Fruit fly (Drosophila melanogaster) whole organism, embryonic: ENCODE data around the gene CG43731.

ENCODE experiments used
- Adf1 ChIP-seq: fragments of 200-800 bp; sonication (Bioruptor generic); IDR thresholded peaks from 2 replicates; pipeline ENCODE4 v1.3.6; 2022; ENCODE audit warnings: missing biosample characterization, missing genetic modification characterization
- Atf-2 ChIP-seq: fragments of 200-800 bp; sonication (Bioruptor generic); optimal IDR thresholded peaks from 2 replicates; lab custom pipeline; 2016; ENCODE audit warnings: missing biosample characterization, missing genetic modification characterization
- Blimp-1 ChIP-seq: fragments of 200-800 bp; sonication (Bioruptor generic); optimal IDR thresholded peaks from 3 replicates; lab custom pipeline; 2018; ENCODE audit warnings: missing biosample characterization, missing genetic modification characterization, mild to moderate bottlenecking, moderate library complexity, missing genetic modification reagents
- Bteb2 ChIP-seq: fragments of 200-800 bp; sonication (Bioruptor generic); optimal IDR thresholded peaks from 2 replicates; lab custom pipeline; 2016; ENCODE audit warnings: missing biosample characterization, missing genetic modification characterization
- CG10654 ChIP-seq: fragments of 200-800 bp; sonication (Bioruptor generic); optimal IDR thresholded peaks from 2 replicates; lab custom pipeline; 2016; ENCODE audit warnings: missing biosample characterization, missing genetic modification characterization
- CG11723 ChIP-seq: fragments of 200-800 bp; sonication (Bioruptor generic); optimal IDR thresholded peaks from 2 replicates; lab custom pipeline; 2017; ENCODE audit warnings: missing biosample characterization, mild to moderate bottlenecking, missing genetic modification characterization
- CG12391 ChIP-seq: fragments of 200-800 bp; sonication (Bioruptor generic); optimal IDR thresholded peaks from 3 replicates; lab custom pipeline; 2018; ENCODE audit warnings: missing biosample characterization, mild to moderate bottlenecking, missing genetic modification characterization, moderate library complexity
- CG12942 ChIP-seq: fragments of 200-800 bp; sonication (Bioruptor generic); optimal IDR thresholded peaks from 3 replicates; lab custom pipeline; 2016; ENCODE audit warnings: missing biosample characterization, missing genetic modification characterization
- CG16815 ChIP-seq: fragments of 200-800 bp; sonication (Bioruptor generic); optimal IDR thresholded peaks from 3 replicates; lab custom pipeline; 2017; ENCODE audit warnings: missing biosample characterization, mild to moderate bottlenecking, missing genetic modification characterization
- CG16863 ChIP-seq: fragments of 200-800 bp; sonication (Bioruptor generic); optimal IDR thresholded peaks from 3 replicates; lab custom pipeline; 2016; ENCODE audit warnings: missing biosample characterization, missing genetic modification characterization
- CG17328 ChIP-seq: fragments of 200-800 bp; sonication (Bioruptor generic); IDR thresholded peaks from 2 replicates; pipeline ENCODE4 v1.3.6; 2022; ENCODE audit warnings: missing biosample characterization, missing genetic modification characterization
- CG18011 ChIP-seq: fragments of 200-800 bp; sonication (Bioruptor generic); optimal IDR thresholded peaks from 2 replicates; lab custom pipeline; 2017; ENCODE audit warnings: missing biosample characterization, missing genetic modification characterization, mild to moderate bottlenecking, moderate library complexity, missing genotype
- CG32767 ChIP-seq: fragments of 200-800 bp; sonication (Bioruptor generic); IDR thresholded peaks from 2 replicates; pipeline ENCODE4 v1.3.6; 2022; ENCODE audit warnings: missing biosample characterization, missing genetic modification characterization
- CG33213 ChIP-seq: fragments of 200-800 bp; sonication (Bioruptor generic); optimal IDR thresholded peaks from 3 replicates; lab custom pipeline; 2016; ENCODE audit warnings: missing biosample characterization, missing genetic modification characterization
- CG43689 ChIP-seq: fragments of 200-800 bp; sonication (Bioruptor generic); IDR thresholded peaks from 2 replicates; pipeline ENCODE4 v1.3.6; 2022; ENCODE audit warnings: missing biosample characterization, missing genetic modification characterization
- CG4404 ChIP-seq: fragments of 200-800 bp; sonication (Bioruptor generic); IDR thresholded peaks from 2 replicates; pipeline ENCODE4 v1.3.6; 2022; ENCODE audit warnings: missing biosample characterization, missing genetic modification characterization
- CG4854 ChIP-seq: fragments of 200-800 bp; sonication (Bioruptor generic); optimal IDR thresholded peaks from 2 replicates; lab custom pipeline; 2016; ENCODE audit warnings: missing biosample characterization, missing genetic modification characterization, inconsistent platforms
- CG5245 ChIP-seq: fragments of 200-800 bp; sonication (Bioruptor generic); optimal IDR thresholded peaks from 3 replicates; lab custom pipeline; 2016; ENCODE audit warnings: missing biosample characterization, missing genetic modification characterization
- CG6683 ChIP-seq: fragments of 200-800 bp; sonication (Bioruptor generic); optimal IDR thresholded peaks from 2 replicates; lab custom pipeline; 2017; ENCODE audit warnings: missing biosample characterization, mild to moderate bottlenecking, missing genetic modification characterization, missing genetic modification reagents
- CG9609 ChIP-seq: fragments of 200-800 bp; sonication (Bioruptor generic); optimal IDR thresholded peaks from 3 replicates; lab custom pipeline; 2016; ENCODE audit warnings: missing biosample characterization, missing genetic modification characterization
- CG9817 ChIP-seq: fragments of 200-800 bp; sonication (Bioruptor generic); optimal IDR thresholded peaks from 2 replicates; lab custom pipeline; 2018; ENCODE audit warnings: missing biosample characterization, mild to moderate bottlenecking, missing genetic modification characterization, moderate library complexity
- D ChIP-seq, 2 experiments: fragments of 200-800 bp in 1 of 2; fragments of >200 bp in 1 of 2; sonication (Bioruptor generic) in 1 of 2; optimal IDR thresholded peaks; 2 replicates in 1 of 2; 3 replicates in 1 of 2; lab custom pipeline; 2017; ENCODE audit warnings: mild to moderate bottlenecking in 1 of 2, missing biosample characterization in 1 of 2, missing genetic modification characterization in 1 of 2, missing genetic modification reagents in 1 of 2
- Dbx ChIP-seq: fragments of 200-800 bp; sonication (Bioruptor generic); IDR thresholded peaks from 3 replicates; pipeline ENCODE4 v1.3.6; 2022; ENCODE audit warnings: missing biosample characterization, missing genetic modification characterization
- Dek ChIP-seq: fragments of 200-800 bp; sonication (Bioruptor generic); optimal IDR thresholded peaks from 3 replicates; lab custom pipeline; 2019; ENCODE audit warnings: missing biosample characterization, mild to moderate bottlenecking, missing genetic modification characterization, moderate library complexity
- HLH3B ChIP-seq: fragments of 200-800 bp; sonication (Bioruptor generic); IDR thresholded peaks from 2 replicates; pipeline ENCODE4 v1.3.6; 2022; ENCODE audit warnings: missing biosample characterization, missing genetic modification characterization
- Hsf ChIP-seq: fragments of 200-800 bp; sonication (Bioruptor generic); optimal IDR thresholded peaks from 3 replicates; lab custom pipeline; 2016; ENCODE audit warnings: missing biosample characterization, missing genetic modification characterization
- Lpt ChIP-seq: fragments of >200 bp; optimal IDR thresholded peaks from 2 replicates; lab custom pipeline; 2018; ENCODE audit warnings: missing biosample characterization, missing genetic modification characterization
- Myb ChIP-seq: fragments of 200-800 bp; sonication (Bioruptor generic); optimal IDR thresholded peaks from 2 replicates; lab custom pipeline; 2016; ENCODE audit warnings: missing biosample characterization, missing genetic modification characterization
- Ptx1 ChIP-seq: fragments of 200-800 bp; sonication (Bioruptor generic); IDR thresholded peaks from 2 replicates; pipeline ENCODE4 v1.3.6; 2022; ENCODE audit warnings: missing biosample characterization, missing genetic modification characterization
- Rx ChIP-seq: fragments of 200-800 bp; sonication (Bioruptor generic); IDR thresholded peaks from 2 replicates; pipeline ENCODE4 v1.3.6; 2022; ENCODE audit warnings: missing biosample characterization, missing genetic modification characterization
- Trl ChIP-seq, 3 experiments: fragments of >200 bp in 2 of 3; fragments of 200-800 bp in 1 of 3; sonication (Bioruptor generic) in 1 of 3; optimal IDR thresholded peaks; 2 replicates in 1 of 3; 3 replicates in 2 of 3; lab custom pipeline; 2016 to 2017; ENCODE audit warnings: missing biosample characterization in 1 of 3, missing genetic modification characterization in 1 of 3
- aop ChIP-seq: fragments of 200-800 bp; sonication (Bioruptor generic); IDR thresholded peaks from 2 replicates; pipeline ENCODE4 v1.3.6; 2022; ENCODE audit warnings: missing biosample characterization, missing genetic modification characterization
- ash1 ChIP-seq: fragments of 200-800 bp; sonication (Bioruptor generic); optimal IDR thresholded peaks from 2 replicates; lab custom pipeline; 2018; ENCODE audit warnings: missing biosample characterization, mild to moderate bottlenecking, missing genetic modification characterization
- chif ChIP-seq, 2 experiments: fragments of 200-800 bp; sonication (Bioruptor generic); optimal IDR thresholded peaks; 3 replicates each; lab custom pipeline; 2016; ENCODE audit warnings: missing biosample characterization in 2 of 2, missing genetic modification characterization in 2 of 2
- ems ChIP-seq: fragments of 200-800 bp; sonication (Bioruptor generic); optimal IDR thresholded peaks from 3 replicates; lab custom pipeline; 2016; ENCODE audit warnings: missing biosample characterization, missing genetic modification characterization
- gem ChIP-seq: fragments of 200-800 bp; sonication (Bioruptor generic); optimal IDR thresholded peaks from 2 replicates; lab custom pipeline; 2019; ENCODE audit warnings: missing biosample characterization, mild to moderate bottlenecking, missing genetic modification characterization, moderate library complexity
- hth ChIP-seq: fragments of >200 bp; optimal IDR thresholded peaks from 2 replicates; lab custom pipeline; 2017; ENCODE audit warnings: inconsistent platforms
- knrl ChIP-seq: fragments of 200-800 bp; sonication (Bioruptor generic); IDR thresholded peaks from 3 replicates; pipeline ENCODE4 v1.3.6; 2022; ENCODE audit warnings: missing biosample characterization, missing genetic modification characterization; ENCODE audit not compliant: partially characterized antibody
- lmd ChIP-seq: fragments of 200-800 bp; sonication (Bioruptor generic); IDR thresholded peaks from 2 replicates; pipeline ENCODE4 v1.3.6; 2022; ENCODE audit warnings: missing biosample characterization, missing genetic modification characterization
- lov ChIP-seq, 2 experiments: fragments of 200-800 bp in 1 of 2; fragments of >200 bp in 1 of 2; sonication (Bioruptor generic) in 1 of 2; IDR thresholded peaks in 1 of 2; optimal IDR thresholded peaks in 1 of 2; 2 replicates in 1 of 2; 3 replicates in 1 of 2; pipeline versions ENCODE4 v1.3.6 to Lab custom; 2017 to 2022; ENCODE audit warnings: missing biosample characterization in 1 of 2, missing genetic modification characterization in 1 of 2
- nmo ChIP-seq: fragments of 200-800 bp; sonication (Bioruptor generic); optimal IDR thresholded peaks from 2 replicates; lab custom pipeline; 2018; ENCODE audit warnings: missing biosample characterization, mild to moderate bottlenecking, missing genetic modification characterization, moderate library complexity
- pfk ChIP-seq: fragments of 200-800 bp; sonication (Bioruptor generic); optimal IDR thresholded peaks from 2 replicates; lab custom pipeline; 2018; ENCODE audit warnings: missing biosample characterization, mild to moderate bottlenecking, missing genetic modification characterization, moderate library complexity
- prd ChIP-seq, 3 experiments: fragments of >200 bp in 2 of 3; fragments of 200-800 bp in 1 of 3; sonication (Bioruptor generic) in 1 of 3; optimal IDR thresholded peaks in 2 of 3; IDR thresholded peaks in 1 of 3; 2 replicates in 2 of 3; 3 replicates in 1 of 3; pipeline versions ENCODE4 v1.3.6 to Lab custom; 2017 to 2022; ENCODE audit warnings: missing biosample characterization in 1 of 3, missing genetic modification characterization in 1 of 3
- schlank ChIP-seq: fragments of 200-800 bp; sonication (Bioruptor generic); optimal IDR thresholded peaks from 2 replicates; lab custom pipeline; 2018; ENCODE audit warnings: missing biosample characterization, mild to moderate bottlenecking, missing genetic modification characterization
- shn ChIP-seq: fragments of 200-800 bp; sonication (Bioruptor generic); optimal IDR thresholded peaks from 3 replicates; lab custom pipeline; 2016; ENCODE audit warnings: missing biosample characterization, missing genetic modification characterization
- slou ChIP-seq: fragments of 200-800 bp; sonication (Bioruptor generic); optimal IDR thresholded peaks from 3 replicates; lab custom pipeline; 2016; ENCODE audit warnings: missing biosample characterization, missing genetic modification characterization
- sob ChIP-seq: fragments of 200-800 bp; sonication (Bioruptor generic); IDR thresholded peaks from 2 replicates; pipeline ENCODE4 v1.3.6; 2022; ENCODE audit warnings: missing biosample characterization, missing genetic modification characterization
- stc ChIP-seq: fragments of 200-800 bp; sonication (Bioruptor generic); IDR thresholded peaks from 2 replicates; pipeline ENCODE4 v1.3.6; 2022; ENCODE audit warnings: missing biosample characterization, missing genetic modification characterization
- wdn ChIP-seq: fragments of 200-800 bp; sonication (Bioruptor generic); IDR thresholded peaks from 2 replicates; pipeline ENCODE4 v1.3.6; 2022; ENCODE audit warnings: missing biosample characterization, missing genetic modification characterization

The CG43731 gene

DNA sequence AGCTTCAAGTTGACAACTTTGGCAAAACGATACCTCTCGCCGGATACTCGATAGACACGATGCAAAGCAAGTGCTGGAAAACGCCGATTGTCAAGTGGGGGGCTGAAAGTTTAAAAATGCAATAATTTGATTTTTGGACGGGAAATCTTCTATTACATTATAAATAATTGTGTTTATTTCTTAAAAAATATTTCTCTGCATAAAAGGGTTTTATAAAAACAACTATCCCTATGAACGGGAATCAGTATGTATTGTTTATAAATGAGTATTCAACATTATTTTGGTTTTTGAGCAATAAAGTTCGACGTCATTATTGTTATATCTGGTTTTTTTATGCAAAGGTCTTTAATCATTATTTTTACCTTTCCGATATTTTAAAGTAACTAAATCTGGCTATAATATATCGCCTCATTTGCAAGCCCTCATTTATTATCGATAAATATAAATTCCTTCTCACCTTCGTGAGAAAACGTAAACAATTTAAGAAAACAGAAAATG lies 30.1 kb downstream of the CG43731 start, which contains the start of the genes AsnRS and DCTN6-p27 (continued):
- TF ChIP-seq CG43689 (no peak), chif (GFP tag; optimal IDR thresholded peaks at IDR 0.05; lab: Kevin White, UChicago) (peak; percentile 37 to 49), stc (GFP tag; lab: Robert Waterston, UW) (no peak), hth (lab: Kevin White, UChicago) (no peak), pfk (GFP tag; lab: Kevin White, UChicago) (peak; percentile 8), CG9817 (tag; lab: Kevin White, UChicago) (peak; percentile 68), lov (optimal IDR thresholded peaks at IDR 0.05; lab: Kevin White, UChicago) (no peak), lov (GFP tag; IDR thresholded peaks at IDR 0.05; lab: Robert Waterston, UW) (no peak), CG33213 (GFP tag; lab: Kevin White, UChicago) (peak; percentile 18), HLH3B (GFP tag; lab: Robert Waterston, UW) (0 out of 2 replicates have a peak, but pooled peaks have one; percentile 35), CG17328 (GFP tag; lab: Robert Waterston, UW) (peak; percentile 59), CG16863 (GFP tag; lab: Kevin White, UChicago) (peak; percentile 95), Ptx1 (GFP tag; lab: Robert Waterston, UW) (peak; percentile 66), Hsf (GFP tag; lab: Kevin White, UChicago) (peak; percentile 72), slou (GFP tag; lab: Kevin White, UChicago) (peak; percentile 44), Adf1 (no peak), CG12942 (peak; percentile 36), D (optimal IDR thresholded peaks at IDR 0.05; lab: Kevin White, UChicago) (no peak), D (GFP tag; optimal IDR thresholded peaks at IDR 0.05; lab: Kevin White, UChicago) (peak; percentile 48), gem (tag; lab: Kevin White, UChicago) (peak; percentile 76), Dek (tag; lab: Kevin White, UChicago) (peak; percentile 51), CG9609 (GFP tag; lab: Kevin White, UChicago) (peak; percentile 39), prd (optimal IDR thresholded peaks at IDR 0.05; lab: Kevin White, UChicago) (no peak), prd (GFP tag; IDR thresholded peaks at IDR 0.05; lab: Robert Waterston, UW) (peak; percentile 66), Blimp-1 (GFP tag; lab: Kevin White, UChicago) (no peak), aop (GFP tag; lab: Robert Waterston, UW) (no peak), CG16815 (GFP tag; lab: Kevin White, UChicago) (peak; percentile 41), CG18011 (GFP tag; lab: Kevin White, UChicago) (peak; percentile 57), CG32767 (GFP tag; lab: Robert Waterston, UW) (no peak), schlank (peak; percentile 1), Myb (GFP tag; lab: Kevin White, UChicago) (peak; percentile 35), Bteb2 (GFP tag; lab: Kevin White, UChicago) (peak; percentile 74), CG11723 (GFP tag; lab: Kevin White, UChicago) (peak; percentile 38), nmo (GFP tag; lab: Kevin White, UChicago) (peak; percentile 77), ash1 (no peak), ems (GFP tag; lab: Kevin White, UChicago) (peak; percentile 49), lmd (GFP tag; lab: Robert Waterston, UW) (peak; percentile 65), CG6683 (peak; percentile 4), CG12391 (peak; percentile 79), Lpt (GFP tag; lab: Kevin White, UChicago) (no peak), Atf-2 (GFP tag; lab: Kevin White, UChicago) (peak; percentile 37), Trl (optimal IDR thresholded peaks at IDR 0.05; lab: Kevin White, UChicago) (no peak), Trl (GFP tag; optimal IDR thresholded peaks at IDR 0.05; lab: Kevin White, UChicago) (peak; percentile 57), sob (peak; percentile 78), CG4404 (GFP tag; lab: Robert Waterston, UW) (peak; percentile 47; the same call in 1 of the 2 replicates), CG10654 (GFP tag; lab: Kevin White, UChicago) (peak; percentile 67), CG5245 (GFP tag; lab: Kevin White, UChicago) (peak; percentile 52), CG4854 (peak; percentile 62), shn (GFP tag; lab: Kevin White, UChicago) (peak; percentile 22), wdn (GFP tag; lab: Robert Waterston, UW) (0 out of 2 replicates have a peak, but pooled peaks have one; percentile 19), knrl (GFP tag; lab: Robert Waterston, UW) (peak; percentile 75; the same call in 2 of the 3 replicates), Rx (GFP tag; lab: Robert Waterston, UW) (peak; percentile 50; the same call in 1 of the 2 replicates), Dbx (GFP tag; lab: Robert Waterston, UW) (peak; percentile 72)
